Worm (Caenorhabditis elegans): ENCODE data around the gene ZK673.1.
A peak's percentile ranks its signal among the peaks of the same experiment; 100 is the strongest.

ce11 chrII:10447348-10448316, 4.7 kb downstream of the ZK673.1 start, which contains the start of gene ZK673.2:
- TF ChIP-seq ztf-11 (tag; optimal IDR thresholded peaks at IDR 0.05) = no peak
- TF ChIP-seq nhr-19 (GFP tag; conservative IDR thresholded peaks at IDR 0.05) = peak; percentile 45; the same call in 1 of the 2 replicates
- no peak for TF ChIP-seq efl-3 (GFP tag; optimal IDR thresholded peaks at IDR 0.05)
- TF ChIP-seq lin-39 (tag; optimal IDR thresholded peaks at IDR 0.05) = no peak
- no peak for TF ChIP-seq aha-1 (tag; optimal IDR thresholded peaks at IDR 0.05)
- TF ChIP-seq unc-130 (tag; optimal IDR thresholded peaks at IDR 0.05) = no peak
- no peak for TF ChIP-seq unc-86 (tag; optimal IDR thresholded peaks at IDR 0.05)
- TF ChIP-seq hpl-2 (GFP tag; optimal IDR thresholded peaks at IDR 0.05) = no peak
- no peak for TF ChIP-seq jun-1 (tag; optimal IDR thresholded peaks at IDR 0.05)

Measured in whole organism, L1 larva.